Fruit fly (Drosophila melanogaster): ENCODE results near the gene hth.

Gene hth

DNA sequence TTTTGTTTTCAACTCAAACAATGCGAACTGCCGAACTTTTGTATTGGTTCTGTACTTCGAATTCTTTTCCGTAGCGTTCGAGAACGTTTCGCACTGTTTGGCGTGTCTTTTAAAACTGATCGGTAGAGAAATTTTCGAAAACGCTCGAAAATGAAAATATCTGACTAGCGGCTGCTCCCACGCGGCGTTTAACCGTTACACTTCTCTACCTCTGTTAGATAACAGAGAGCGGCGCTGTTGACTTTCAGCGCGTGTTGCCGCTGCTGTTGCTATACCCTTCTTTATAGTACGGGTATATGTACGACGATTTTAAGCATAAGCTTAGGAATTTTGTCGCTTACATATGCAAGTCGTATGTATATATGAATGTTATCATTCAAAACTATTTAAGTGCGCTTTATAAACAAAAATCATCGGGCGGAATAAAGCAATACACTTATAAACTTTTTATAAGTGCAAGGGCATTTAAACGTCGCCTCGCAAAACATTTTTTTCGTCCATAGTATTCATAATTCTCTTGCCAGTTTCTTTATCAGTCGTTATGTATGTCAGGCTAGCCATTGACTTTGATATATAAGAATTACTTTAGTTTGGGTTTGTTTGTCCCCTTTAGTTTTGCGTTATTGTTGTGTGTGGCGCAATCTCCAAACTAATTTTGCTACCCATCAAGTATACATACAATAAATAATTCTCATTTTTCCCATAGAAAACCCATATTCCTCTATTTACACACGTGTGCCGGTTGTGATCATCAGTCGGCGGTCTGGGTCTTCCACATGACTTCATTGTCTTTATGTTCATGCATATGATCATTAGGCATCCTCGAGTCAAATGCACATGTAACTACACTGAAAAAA, 41.7 kb upstream of the hth start, which contains the start of gene Phyhd1 (continued):
- TF ChIP-seq CG4328 (GFP tag; optimal IDR thresholded peaks at IDR 0.05) (peak; percentile 37), Nf-YC (tag; optimal IDR thresholded peaks at IDR 0.05) (peak; percentile 76), CG12942 (GFP tag; optimal IDR thresholded peaks at IDR 0.05) (peak; percentile 89), Sox102F (GFP tag; optimal IDR thresholded peaks at IDR 0.05) (peak; percentile 96), CG6654 (GFP tag; optimal IDR thresholded peaks at IDR 0.05) (peak; percentile 85), CG9932 (GFP tag; IDR thresholded peaks at IDR 0.05) (peak; percentile 87), tio (GFP tag; optimal IDR thresholded peaks at IDR 0.05) (peak; percentile 93), Abd-B (GFP tag; optimal IDR thresholded peaks at IDR 0.05) (peak; percentile 88), CG18599 (GFP tag; optimal IDR thresholded peaks at IDR 0.05) (peak; percentile 95), tup (GFP tag; optimal IDR thresholded peaks at IDR 0.05) (peak; percentile 85), bigmax (GFP tag; optimal IDR thresholded peaks at IDR 0.05) (peak; percentile 2), al (GFP tag; IDR thresholded peaks at IDR 0.05) (peak; percentile 87), sim (GFP tag; IDR thresholded peaks at IDR 0.05) (peak; percentile 72; the same call in 1 of the 2 replicates), Meics (GFP tag; optimal IDR thresholded peaks at IDR 0.05) (peak; percentile 96), CG17385 (GFP tag; optimal IDR thresholded peaks at IDR 0.05) (peak; percentile 89), nerfin-1 (tag; optimal IDR thresholded peaks at IDR 0.05) (peak; percentile 81), usp (GFP tag; optimal IDR thresholded peaks at IDR 0.05) (no peak), Atf3 (GFP tag; optimal IDR thresholded peaks at IDR 0.05) (peak; percentile 91), ATbp (GFP tag; optimal IDR thresholded peaks at IDR 0.05) (peak; percentile 97), danr (GFP tag; IDR thresholded peaks at IDR 0.05) (peak; percentile 70), CG6689 (GFP tag; IDR thresholded peaks at IDR 0.05) (peak; percentile 94), CG17912 (GFP tag; optimal IDR thresholded peaks at IDR 0.05) (no peak), chm (GFP tag; IDR thresholded peaks at IDR 0.05) (peak; percentile 98), crp (GFP tag; optimal IDR thresholded peaks at IDR 0.05) (peak in 1 of 2 experiments; percentile 57), pb (GFP tag; optimal IDR thresholded peaks at IDR 0.05) (peak; percentile 90), h (optimal IDR thresholded peaks at IDR 0.05) (no peak), Trl (optimal IDR thresholded peaks at IDR 0.05) (no peak), Trl (GFP tag; optimal IDR thresholded peaks at IDR 0.05) (peak; percentile 93), Drgx (GFP tag; IDR thresholded peaks at IDR 0.05) (peak; percentile 86), eyg (GFP tag; optimal IDR thresholded peaks at IDR 0.05) (peak; percentile 92), CG6254 (GFP tag; optimal IDR thresholded peaks at IDR 0.05) (peak; percentile 88), CTCF (GFP tag; optimal IDR thresholded peaks at IDR 0.05) (peak; percentile 52), CG1024 (GFP tag; IDR thresholded peaks at IDR 0.05) (peak; percentile 87), Neu2 (GFP tag; optimal IDR thresholded peaks at IDR 0.05; ENCODE audit: borderline replicate concordance) (peak; percentile 61), mirr (GFP tag; optimal IDR thresholded peaks at IDR 0.05) (peak; percentile 52), ken (GFP tag; IDR thresholded peaks at IDR 0.05) (peak; percentile 97), CG12391 (tag; optimal IDR thresholded peaks at IDR 0.05) (peak; percentile 95), grau (tag; optimal IDR thresholded peaks at IDR 0.05) (peak; percentile 94), Doc3 (GFP tag; IDR thresholded peaks at IDR 0.05; ENCODE audit: partially characterized antibody) (no peak), CG10654 (GFP tag; optimal IDR thresholded peaks at IDR 0.05) (peak; percentile 90), HLHmδ (GFP tag; optimal IDR thresholded peaks at IDR 0.05) (no peak), CG12236 (GFP tag; optimal IDR thresholded peaks at IDR 0.05) (peak; percentile 91), CG2712 (tag; optimal IDR thresholded peaks at IDR 0.05) (peak; percentile 96), CG17568 (GFP tag; optimal IDR thresholded peaks at IDR 0.05) (peak; percentile 90), sna (GFP tag; IDR thresholded peaks at IDR 0.05; ENCODE audit: partially characterized antibody) (no peak), ftz-f1 (GFP tag; optimal IDR thresholded peaks at IDR 0.05) (peak; percentile 34), CG6854 (GFP tag; optimal IDR thresholded peaks at IDR 0.05) (peak; percentile 85), CrebB (tag; optimal IDR thresholded peaks at IDR 0.05) (peak; percentile 88), CG10565 (GFP tag; optimal IDR thresholded peaks at IDR 0.05) (peak; percentile 84), HLH54F (GFP tag; optimal IDR thresholded peaks at IDR 0.05) (peak; percentile 94)

Measured in whole organism, embryonic.